Worm (Caenorhabditis elegans): Measurements from ENCODE around the gene ZK1320.11.

ZK1320.11 gene

DNA sequence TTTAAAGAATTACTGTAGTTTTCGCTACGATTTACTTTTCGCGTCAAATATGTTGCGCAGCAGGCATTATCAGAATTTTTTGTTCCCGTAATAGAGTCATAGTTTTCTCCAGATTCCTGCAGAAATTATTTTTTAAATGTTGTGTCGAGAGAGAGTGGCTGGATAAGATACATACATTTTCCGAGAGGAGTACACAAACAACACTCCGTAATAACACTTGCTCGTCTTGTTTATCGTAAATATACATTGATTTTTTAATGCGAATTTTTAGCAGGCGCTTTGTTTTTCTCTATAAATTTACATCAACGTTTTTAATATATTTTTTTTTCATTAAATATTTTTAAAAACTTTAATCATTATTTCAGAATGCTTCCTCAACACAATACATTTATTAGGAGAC lies 1.5 kb downstream of the ZK1320.11 start, which contains the start of gene taf-8 (continued):
- no peak for TF ChIP-seq ceh-16 (tag; optimal IDR thresholded peaks at IDR 0.05)
- no peak for TF ChIP-seq skn-1 (tag; optimal IDR thresholded peaks at IDR 0.05)

DNA sequence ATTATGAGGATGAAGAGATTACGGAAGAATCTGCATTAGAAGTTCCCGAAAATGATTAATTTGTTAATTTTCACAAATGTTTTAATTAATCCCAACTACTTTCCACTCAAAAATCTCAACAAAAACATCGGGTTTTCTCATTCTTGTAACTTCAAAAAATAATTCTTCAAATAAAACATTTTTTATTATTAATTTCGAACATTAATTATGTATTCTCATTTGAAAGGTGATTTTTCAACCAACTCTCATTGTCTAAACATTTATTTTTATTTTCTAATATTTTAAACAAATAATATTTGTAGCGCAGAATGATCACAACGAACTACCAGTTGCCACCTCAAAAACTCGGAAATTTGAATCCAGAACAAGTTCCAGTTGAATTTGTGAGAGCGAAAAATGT lies 3.9 kb downstream of the ZK1320.11 start, which contains the start of gene ZK1320.7:
TSS of gene ZK1320.7 (plus strand) at position 301 of the 400 bp plus-strand sequence.
- no peak for TF ChIP-seq egl-27 (tag; optimal IDR thresholded peaks at IDR 0.05)
- no peak for TF ChIP-seq mml-1 (tag; optimal IDR thresholded peaks at IDR 0.05)
- no peak for TF ChIP-seq daf-12 (tag; optimal IDR thresholded peaks at IDR 0.05)
- no peak for TF ChIP-seq nhr-76 (tag; optimal IDR thresholded peaks at IDR 0.05)

DNA sequence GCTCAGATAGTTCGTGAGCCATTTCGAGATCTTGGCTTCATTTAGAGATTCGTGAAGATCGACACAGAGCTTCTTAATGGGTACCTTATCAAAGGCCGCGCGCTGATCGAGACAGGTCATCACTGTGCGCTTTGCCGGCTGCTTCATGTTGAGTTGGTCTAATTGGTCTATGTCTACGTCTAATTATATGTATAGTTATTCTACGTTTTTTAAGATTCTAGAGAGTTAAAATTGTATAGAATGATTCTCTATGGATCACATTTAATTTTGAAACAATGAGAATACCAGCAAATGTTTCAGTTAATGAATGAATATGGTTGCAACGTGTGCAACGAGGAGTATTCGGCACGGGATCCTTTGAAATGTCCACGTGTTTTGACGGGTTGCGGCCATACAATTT lies 7.3 kb downstream of the ZK1320.11 start, which contains the start of gene arc-1:
TSS of gene arc-1 (plus strand) at position 301 of the 400 bp plus-strand sequence.
- no peak for TF ChIP-seq pha-4 (tag; optimal IDR thresholded peaks at IDR 0.05)
- no peak for TF ChIP-seq daf-12 (tag; optimal IDR thresholded peaks at IDR 0.05)
- no peak for TF ChIP-seq eor-1 (tag; optimal IDR thresholded peaks at IDR 0.05)
- no peak for TF ChIP-seq nhr-67 (tag; optimal IDR thresholded peaks at IDR 0.05)

DNA sequence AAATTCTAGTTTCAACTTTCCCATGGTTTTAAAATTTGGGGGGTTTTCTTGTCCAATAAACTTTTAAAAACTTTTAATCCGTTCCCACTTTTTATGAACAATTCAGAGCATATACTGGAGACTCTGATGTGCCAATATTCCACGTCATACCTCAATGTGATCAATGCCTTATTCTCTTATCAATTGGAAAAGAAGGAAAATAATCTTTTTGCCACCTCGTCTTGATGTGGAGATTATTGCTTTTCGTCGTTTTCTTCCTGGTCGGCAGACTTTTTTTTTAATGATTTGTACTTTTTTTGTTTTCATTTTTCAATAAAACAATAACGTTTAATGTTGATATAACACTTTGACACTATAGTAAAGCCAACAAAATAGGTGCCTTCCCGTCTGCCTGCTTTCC lies 10.0 kb downstream of the ZK1320.11 start:
- TF ChIP-seq ceh-9 (tag; optimal IDR thresholded peaks at IDR 0.05) = no peak
- peak; percentile 67 for TF ChIP-seq elt-2 (tag; optimal IDR thresholded peaks at IDR 0.05)
- no peak for TF ChIP-seq skn-1 (tag; optimal IDR thresholded peaks at IDR 0.05)
- no peak for TF ChIP-seq snpc-4 (tag; optimal IDR thresholded peaks at IDR 0.05)
- TF ChIP-seq pqm-1 (tag; optimal IDR thresholded peaks at IDR 0.05) = peak; percentile 50
- TF ChIP-seq hmg-11 (tag; optimal IDR thresholded peaks at IDR 0.05) = no peak

DNA sequence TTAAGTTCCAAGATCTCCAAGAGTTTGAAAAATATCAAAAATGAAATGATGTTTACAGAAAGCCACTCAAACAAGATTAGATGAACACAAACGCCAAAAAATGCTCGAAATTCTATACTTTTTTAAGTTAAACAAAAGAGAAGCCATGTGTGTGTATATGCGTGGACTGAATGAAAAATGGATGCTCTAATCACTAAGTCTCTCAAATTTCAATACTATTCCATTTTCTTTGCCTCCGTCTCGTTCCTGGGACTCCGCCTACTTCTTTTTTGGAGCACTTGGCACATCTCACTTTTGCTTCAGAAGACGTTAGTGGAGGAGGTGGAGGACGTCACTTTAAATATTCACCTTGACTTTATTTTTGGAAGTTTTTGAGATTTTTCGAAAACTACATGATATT lies 12.4 kb downstream of the ZK1320.11 start:
- TF ChIP-seq ceh-82 (tag; optimal IDR thresholded peaks at IDR 0.05) = no peak
- TF ChIP-seq fkh-10 (GFP tag; optimal IDR thresholded peaks at IDR 0.05) = no peak
- no peak for TF ChIP-seq ceh-28 (tag; optimal IDR thresholded peaks at IDR 0.05)
- TF ChIP-seq egl-5 (tag; optimal IDR thresholded peaks at IDR 0.05) = no peak
- no peak for TF ChIP-seq ztf-4 (tag; optimal IDR thresholded peaks at IDR 0.05)
- no peak for TF ChIP-seq elt-2 (tag; optimal IDR thresholded peaks at IDR 0.05)
- no peak for TF ChIP-seq nhr-43 (tag; optimal IDR thresholded peaks at IDR 0.05; ENCODE audit: poor library complexity, severe bottlenecking)
- no peak for TF ChIP-seq ZK546.5 (tag; optimal IDR thresholded peaks at IDR 0.05)
- no peak for TF ChIP-seq jun-1 (tag; optimal IDR thresholded peaks at IDR 0.05)
- TF ChIP-seq nhr-28 (tag; optimal IDR thresholded peaks at IDR 0.05) = no peak
- TF ChIP-seq snpc-4 (tag; optimal IDR thresholded peaks at IDR 0.05) = no peak
- no peak for TF ChIP-seq fos-1 (tag; optimal IDR thresholded peaks at IDR 0.05)
- no peak for TF ChIP-seq nhr-12 (tag; optimal IDR thresholded peaks at IDR 0.05)
- no peak for TF ChIP-seq elt-3 (tag; optimal IDR thresholded peaks at IDR 0.05)
- TF ChIP-seq lsy-12 (tag; optimal IDR thresholded peaks at IDR 0.05) = no peak
- no peak for TF ChIP-seq pha-4 (tag; optimal IDR thresholded peaks at IDR 0.05)
- no peak for TF ChIP-seq mdl-1 (tag; optimal IDR thresholded peaks at IDR 0.05)
- TF ChIP-seq unc-39 (tag; optimal IDR thresholded peaks at IDR 0.05) = no peak
- TF ChIP-seq aly-2 (tag; optimal IDR thresholded peaks at IDR 0.05) = no peak
- no peak for TF ChIP-seq nhr-11 (tag; optimal IDR thresholded peaks at IDR 0.05)

DNA sequence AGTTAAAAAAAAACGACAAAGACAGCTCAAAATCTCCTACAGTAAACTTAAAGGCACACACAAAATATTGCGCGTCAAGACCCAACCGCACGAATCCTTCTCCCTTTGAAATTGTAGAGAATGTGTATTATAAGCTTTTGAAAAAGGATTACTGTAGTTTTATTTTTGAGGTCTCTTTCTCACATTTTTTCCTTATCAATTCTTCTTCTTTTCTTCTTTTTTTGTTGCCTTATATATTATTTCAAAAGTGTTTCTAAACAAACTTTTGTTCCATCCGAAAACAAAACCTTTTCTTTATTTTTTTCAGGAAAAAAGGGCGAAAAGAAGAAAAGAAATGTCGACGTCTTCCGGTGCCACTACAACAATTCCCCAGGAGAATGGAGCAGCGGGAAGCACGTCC lies 13.1 kb downstream of the ZK1320.11 start, which contains the start of gene ZK1320.13:
TSS of gene ZK1320.13 (plus strand) at position 301 of the 400 bp plus-strand sequence.
- TF ChIP-seq lsy-12 (tag; optimal IDR thresholded peaks at IDR 0.05) = no peak
- TF ChIP-seq elt-2 (tag; optimal IDR thresholded peaks at IDR 0.05) = no peak
- TF ChIP-seq nhr-43 (tag; optimal IDR thresholded peaks at IDR 0.05; ENCODE audit: poor library complexity, severe bottlenecking) = no peak
- no peak for TF ChIP-seq unc-62 (GFP tag; optimal IDR thresholded peaks at IDR 0.05)
- TF ChIP-seq daf-12 (tag; optimal IDR thresholded peaks at IDR 0.05) = no peak
- TF ChIP-seq ceh-82 (tag; optimal IDR thresholded peaks at IDR 0.05) = no peak
- no peak for TF ChIP-seq nfya-1 (tag; optimal IDR thresholded peaks at IDR 0.05; ENCODE audit: insufficient read depth)
- no peak for TF ChIP-seq ZK546.5 (tag; optimal IDR thresholded peaks at IDR 0.05)
- TF ChIP-seq hmg-11 (tag; optimal IDR thresholded peaks at IDR 0.05) = no peak
- TF ChIP-seq lin-39 (tag; optimal IDR thresholded peaks at IDR 0.05) = no peak
- no peak for TF ChIP-seq ceh-16 (tag; optimal IDR thresholded peaks at IDR 0.05)

Data from whole organism, L3 larva.